Worm (Caenorhabditis elegans): ENCODE measurements around the gene Y54G2A.10.
"Not testable (repeated sequence)": the region's sequence is repeated elsewhere in the genome, so short reads cannot be mapped to it uniquely, and the experiment has no call there.

Gene Y54G2A.10

DNA sequence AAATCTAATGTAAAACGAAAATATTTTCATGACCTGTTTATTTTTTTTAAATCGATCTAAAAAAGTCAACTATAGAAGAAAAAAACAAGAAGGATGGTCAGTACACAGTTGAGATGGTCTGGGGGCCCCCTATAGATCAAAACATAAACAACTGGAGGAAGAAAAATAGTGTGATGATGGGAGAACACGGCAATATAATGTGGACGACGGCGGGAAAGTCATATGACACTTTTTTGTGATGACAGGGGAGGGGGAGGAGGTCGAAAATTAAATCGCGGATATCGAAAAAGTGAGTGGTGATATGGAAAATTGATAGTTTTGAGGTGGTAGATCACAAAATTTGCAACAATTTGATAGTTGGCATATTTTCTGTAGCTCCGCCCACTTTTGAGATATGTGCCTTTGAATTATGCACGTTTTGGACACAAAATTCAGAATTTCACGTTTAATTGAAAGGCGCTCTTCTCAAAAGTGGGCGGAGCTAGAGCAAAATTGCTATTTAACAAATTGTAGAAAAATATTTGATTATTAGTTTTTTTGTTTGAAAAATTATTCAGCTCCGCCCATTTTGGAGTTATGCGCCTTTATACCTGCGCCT lies 26.0 kb upstream of the Y54G2A.10 start:
- no peak for TF ChIP-seq tbx-11 (GFP tag; IDR thresholded peaks at IDR 0.05)
- no peak for TF ChIP-seq hmg-4 (GFP tag; optimal IDR thresholded peaks at IDR 0.05)
- TF ChIP-seq F13C5.2 (tag; optimal IDR thresholded peaks at IDR 0.05) = no peak
- TF ChIP-seq ceh-36 (tag; optimal IDR thresholded peaks at IDR 0.05) = no peak
- no peak for TF ChIP-seq aly-1 (tag; optimal IDR thresholded peaks at IDR 0.05)
- TF ChIP-seq tra-4 (tag; optimal IDR thresholded peaks at IDR 0.05) = no peak
- no peak for TF ChIP-seq ama-1 (optimal IDR thresholded peaks at IDR 0.05)
- TF ChIP-seq scrt-1 (GFP tag; IDR thresholded peaks at IDR 0.05) = no peak
- TF ChIP-seq ceh-13 (GFP tag; optimal IDR thresholded peaks at IDR 0.05) = no peak
- TF ChIP-seq ets-7 (tag; optimal IDR thresholded peaks at IDR 0.05) = no peak

DNA sequence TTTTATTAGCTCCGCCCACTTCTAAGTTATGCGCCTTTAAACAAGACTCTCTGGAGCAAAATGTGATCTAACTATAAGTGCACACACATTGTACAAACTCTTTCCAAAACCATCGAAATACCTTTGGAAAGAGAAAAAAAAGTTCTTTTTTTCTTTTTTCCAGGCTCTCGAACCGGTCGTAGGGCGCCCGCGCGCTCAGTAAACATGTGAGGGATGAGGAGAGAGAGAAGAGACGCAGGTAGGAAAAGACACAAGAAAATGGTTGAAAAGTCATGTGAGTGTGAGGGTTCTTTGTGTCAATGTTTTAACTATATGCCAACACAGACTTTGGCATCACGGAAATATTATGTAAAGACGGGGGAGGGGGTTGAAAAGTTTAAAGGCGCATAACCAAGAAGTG lies 25.0 kb upstream of the Y54G2A.10 start:
- no peak for TF ChIP-seq ceh-13 (GFP tag; optimal IDR thresholded peaks at IDR 0.05)
- TF ChIP-seq tbx-37 (GFP tag; conservative IDR thresholded peaks at IDR 0.05) = no peak
- TF ChIP-seq hmg-4 (GFP tag; optimal IDR thresholded peaks at IDR 0.05) = no peak
- TF ChIP-seq ets-7 (tag; optimal IDR thresholded peaks at IDR 0.05) = no peak
- TF ChIP-seq ceh-36 (tag; optimal IDR thresholded peaks at IDR 0.05) = no peak
- no peak for TF ChIP-seq scrt-1 (GFP tag; IDR thresholded peaks at IDR 0.05)
- TF ChIP-seq hmbx-1 (tag; optimal IDR thresholded peaks at IDR 0.05) = no peak
- TF ChIP-seq aly-1 (tag; optimal IDR thresholded peaks at IDR 0.05) = no peak
- TF ChIP-seq tra-4 (tag; optimal IDR thresholded peaks at IDR 0.05) = no peak
- TF ChIP-seq tbx-11 (GFP tag; IDR thresholded peaks at IDR 0.05) = no peak
- TF ChIP-seq B0310.2 (tag; optimal IDR thresholded peaks at IDR 0.05) = no peak

DNA sequence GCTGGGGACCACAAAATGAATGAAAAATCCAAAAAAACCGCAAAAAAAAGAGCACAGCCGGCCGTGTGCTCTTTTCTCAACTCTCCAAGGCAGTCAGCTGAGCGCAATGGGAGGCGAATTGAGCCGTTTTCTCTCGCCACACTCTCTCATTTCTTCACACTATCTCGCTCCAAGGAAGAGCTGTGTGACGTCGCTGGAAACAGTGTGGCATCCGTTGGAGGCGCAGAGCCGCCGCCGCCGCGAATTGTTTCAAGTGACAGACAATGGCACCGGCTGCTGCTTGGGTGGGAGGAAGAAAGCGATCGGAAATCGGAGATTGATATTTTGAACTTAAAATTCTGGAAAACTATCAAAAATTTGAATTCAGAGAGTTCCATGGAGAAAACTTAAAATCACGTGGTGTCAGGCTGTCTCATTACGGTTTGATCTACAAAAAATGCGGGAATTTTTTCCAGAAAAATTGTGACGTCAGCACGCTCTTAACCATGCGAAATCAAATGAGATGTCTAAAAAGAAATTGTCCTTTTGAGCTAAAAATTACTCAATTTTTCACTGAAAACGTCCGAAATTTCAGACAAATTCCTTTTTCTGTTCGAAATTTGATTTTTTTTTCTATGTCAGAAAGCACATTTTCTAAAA lies 23.4 kb upstream of the Y54G2A.10 start:
- TF ChIP-seq ceh-13 (GFP tag; optimal IDR thresholded peaks at IDR 0.05) (no peak), hmg-4 (GFP tag; optimal IDR thresholded peaks at IDR 0.05) (no peak), tbx-37 (GFP tag; conservative IDR thresholded peaks at IDR 0.05) (no peak), sea-1 (GFP tag; conservative IDR thresholded peaks at IDR 0.05) (no peak), ama-1 (optimal IDR thresholded peaks at IDR 0.05) (no peak), tbx-11 (GFP tag; IDR thresholded peaks at IDR 0.05) (no peak), ets-7 (tag; optimal IDR thresholded peaks at IDR 0.05) (no peak), hnd-1 (tag; optimal IDR thresholded peaks at IDR 0.05) (no peak), hmbx-1 (tag; optimal IDR thresholded peaks at IDR 0.05) (no peak), flt-1 (GFP tag; IDR thresholded peaks at IDR 0.05) (no peak), F13C5.2 (tag; optimal IDR thresholded peaks at IDR 0.05) (no peak)

DNA sequence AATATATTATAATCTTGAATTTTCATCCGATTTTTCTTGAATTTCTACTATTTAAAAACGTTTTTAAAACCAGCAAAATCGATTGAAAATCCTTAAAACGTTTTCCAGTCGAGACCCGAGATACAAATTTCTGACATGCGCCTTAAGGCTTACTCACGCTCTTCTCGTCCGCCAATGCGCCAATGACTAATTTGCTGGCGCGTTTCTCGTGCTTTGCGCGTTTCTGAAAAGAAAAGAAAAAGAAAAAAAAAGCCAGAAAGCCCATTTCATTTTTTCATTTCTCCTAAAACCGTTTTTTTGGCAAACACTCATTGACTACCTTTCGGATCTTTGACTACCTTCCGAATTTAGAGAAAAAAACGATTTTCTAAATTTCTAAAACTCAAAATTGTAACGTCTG lies 22.8 kb upstream of the Y54G2A.10 start:
- TF ChIP-seq hmg-4 (GFP tag; optimal IDR thresholded peaks at IDR 0.05) (no peak), hmbx-1 (tag; optimal IDR thresholded peaks at IDR 0.05) (no peak), ceh-36 (tag; optimal IDR thresholded peaks at IDR 0.05) (no peak), flt-1 (GFP tag; IDR thresholded peaks at IDR 0.05) (no peak), ets-7 (tag; optimal IDR thresholded peaks at IDR 0.05) (no peak), ama-1 (optimal IDR thresholded peaks at IDR 0.05) (no peak), tbx-37 (GFP tag; conservative IDR thresholded peaks at IDR 0.05) (no peak), ceh-13 (GFP tag; optimal IDR thresholded peaks at IDR 0.05) (no peak), hnd-1 (tag; optimal IDR thresholded peaks at IDR 0.05) (no peak), scrt-1 (GFP tag; IDR thresholded peaks at IDR 0.05) (no peak), tra-4 (tag; optimal IDR thresholded peaks at IDR 0.05) (no peak), pes-1 (GFP tag; IDR thresholded peaks at IDR 0.05) (no peak), sea-1 (GFP tag; conservative IDR thresholded peaks at IDR 0.05) (no peak), aly-1 (tag; optimal IDR thresholded peaks at IDR 0.05) (no peak), B0310.2 (tag; optimal IDR thresholded peaks at IDR 0.05) (no peak), F13C5.2 (tag; optimal IDR thresholded peaks at IDR 0.05) (no peak), tbx-11 (GFP tag; IDR thresholded peaks at IDR 0.05) (no peak)

DNA sequence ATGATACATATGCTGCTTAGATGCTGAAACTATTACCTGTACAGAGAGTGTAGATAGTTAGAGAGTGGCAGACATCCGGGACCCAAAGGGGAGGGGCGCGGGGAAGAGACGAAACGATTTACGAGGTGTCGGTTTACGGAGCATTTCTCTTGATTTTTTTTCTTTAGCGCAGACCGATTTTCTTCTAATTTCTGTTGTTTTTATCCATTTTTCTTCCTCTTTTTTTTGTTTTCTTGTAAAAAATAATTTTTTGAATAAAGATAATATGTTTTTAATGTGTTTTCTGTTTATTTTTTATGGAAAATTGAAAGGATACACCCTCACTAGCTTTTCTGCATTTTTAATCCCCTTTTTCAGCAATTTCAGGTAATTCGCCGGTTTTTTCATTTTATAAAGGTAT lies 21.6 kb upstream of the Y54G2A.10 start, which contains the start of gene Y54G2A.72:
Gene Y54G2A.72, plus strand, starts transcription at position 301 of the 400 bp plus-strand sequence.
- not testable (repeated sequence) for TF ChIP-seq tbx-11 (GFP tag; IDR thresholded peaks at IDR 0.05); hmg-4 (GFP tag; optimal IDR thresholded peaks at IDR 0.05); scrt-1 (GFP tag; IDR thresholded peaks at IDR 0.05)

DNA sequence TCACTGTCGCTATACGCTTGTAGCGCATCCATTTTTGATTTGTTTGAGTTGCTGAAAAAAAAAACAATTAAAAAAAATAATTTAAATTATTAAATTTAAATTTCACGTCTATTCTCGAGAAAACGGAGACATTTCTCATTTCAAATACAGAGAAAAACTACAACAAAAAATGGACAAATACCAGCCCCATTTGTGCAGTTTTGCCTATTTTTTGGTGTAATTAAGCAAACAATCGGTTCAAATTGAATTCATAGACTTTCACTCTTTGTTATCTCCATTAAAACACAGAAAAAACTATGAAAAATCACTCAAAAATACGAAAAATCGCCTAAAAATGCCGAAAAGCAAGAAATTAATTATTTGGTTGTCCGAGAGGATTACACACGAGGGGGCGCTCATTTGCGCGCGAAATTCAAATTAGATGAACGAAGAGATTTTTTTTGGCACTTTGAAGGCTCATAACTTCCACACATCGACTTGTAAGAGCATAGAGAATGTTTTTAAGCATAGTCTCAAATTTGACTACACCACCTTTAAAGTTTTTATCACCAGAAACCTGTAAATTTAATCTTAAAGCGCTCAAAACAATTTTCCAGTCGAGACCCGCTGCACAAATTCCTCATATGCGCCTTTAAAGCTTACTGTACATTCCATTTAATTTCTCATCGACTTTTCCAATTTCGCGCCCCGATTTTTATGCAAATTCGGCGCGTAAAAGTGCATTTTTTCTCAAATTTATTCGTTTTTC lies 16.5 kb upstream of the Y54G2A.10 start, which contains the start of gene Y54G2A.12:
Gene Y54G2A.12, minus strand, starts transcription at position 51 of the 748 bp plus-strand sequence.
- TF ChIP-seq B0310.2 (tag; optimal IDR thresholded peaks at IDR 0.05) = no peak
- no peak for TF ChIP-seq ets-7 (tag; optimal IDR thresholded peaks at IDR 0.05)

DNA sequence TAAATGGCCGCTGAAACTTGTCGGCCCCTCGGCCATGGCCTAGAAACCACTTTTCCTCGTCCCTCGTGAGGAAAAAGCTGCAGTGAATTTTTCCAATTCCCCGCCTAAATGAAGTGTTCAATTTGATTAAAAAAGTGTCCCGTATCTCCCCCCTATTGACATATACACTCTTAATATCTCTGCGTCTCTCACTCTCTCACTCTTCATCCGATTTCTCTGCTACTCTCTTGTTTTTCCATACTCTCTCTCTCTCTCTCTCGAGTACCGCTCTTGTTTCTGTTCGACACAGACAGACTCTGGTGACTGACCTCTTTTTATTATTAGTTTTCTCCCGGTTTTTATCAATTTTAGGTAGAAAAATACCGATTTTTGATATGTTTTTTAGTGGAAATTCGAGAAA lies 14.4 kb upstream of the Y54G2A.10 start:
- TF ChIP-seq flt-1 (GFP tag; IDR thresholded peaks at IDR 0.05) = no peak
- TF ChIP-seq ama-1 (optimal IDR thresholded peaks at IDR 0.05) = no peak
- TF ChIP-seq hnd-1 (tag; optimal IDR thresholded peaks at IDR 0.05) = no peak
- no peak for TF ChIP-seq tra-4 (tag; optimal IDR thresholded peaks at IDR 0.05)
- no peak for TF ChIP-seq tbx-11 (GFP tag; IDR thresholded peaks at IDR 0.05)
- no peak for TF ChIP-seq F13C5.2 (tag; optimal IDR thresholded peaks at IDR 0.05)
- TF ChIP-seq sea-1 (GFP tag; conservative IDR thresholded peaks at IDR 0.05) = no peak
- no peak for TF ChIP-seq tbx-37 (GFP tag; conservative IDR thresholded peaks at IDR 0.05)
- no peak for TF ChIP-seq B0310.2 (tag; optimal IDR thresholded peaks at IDR 0.05)
- TF ChIP-seq ets-7 (tag; optimal IDR thresholded peaks at IDR 0.05) = no peak
- TF ChIP-seq hmbx-1 (tag; optimal IDR thresholded peaks at IDR 0.05) = no peak
- no peak for TF ChIP-seq ceh-13 (GFP tag; optimal IDR thresholded peaks at IDR 0.05)
- TF ChIP-seq pes-1 (GFP tag; IDR thresholded peaks at IDR 0.05) = no peak
- no peak for TF ChIP-seq aly-1 (tag; optimal IDR thresholded peaks at IDR 0.05)
- no peak for TF ChIP-seq scrt-1 (GFP tag; IDR thresholded peaks at IDR 0.05)
- TF ChIP-seq ceh-36 (tag; optimal IDR thresholded peaks at IDR 0.05) = no peak
- TF ChIP-seq hmg-4 (GFP tag; optimal IDR thresholded peaks at IDR 0.05) = no peak
